Fruit fly (Drosophila melanogaster): ENCODE measurements around the gene MetRS-m.

Gene MetRS-m

DNA sequence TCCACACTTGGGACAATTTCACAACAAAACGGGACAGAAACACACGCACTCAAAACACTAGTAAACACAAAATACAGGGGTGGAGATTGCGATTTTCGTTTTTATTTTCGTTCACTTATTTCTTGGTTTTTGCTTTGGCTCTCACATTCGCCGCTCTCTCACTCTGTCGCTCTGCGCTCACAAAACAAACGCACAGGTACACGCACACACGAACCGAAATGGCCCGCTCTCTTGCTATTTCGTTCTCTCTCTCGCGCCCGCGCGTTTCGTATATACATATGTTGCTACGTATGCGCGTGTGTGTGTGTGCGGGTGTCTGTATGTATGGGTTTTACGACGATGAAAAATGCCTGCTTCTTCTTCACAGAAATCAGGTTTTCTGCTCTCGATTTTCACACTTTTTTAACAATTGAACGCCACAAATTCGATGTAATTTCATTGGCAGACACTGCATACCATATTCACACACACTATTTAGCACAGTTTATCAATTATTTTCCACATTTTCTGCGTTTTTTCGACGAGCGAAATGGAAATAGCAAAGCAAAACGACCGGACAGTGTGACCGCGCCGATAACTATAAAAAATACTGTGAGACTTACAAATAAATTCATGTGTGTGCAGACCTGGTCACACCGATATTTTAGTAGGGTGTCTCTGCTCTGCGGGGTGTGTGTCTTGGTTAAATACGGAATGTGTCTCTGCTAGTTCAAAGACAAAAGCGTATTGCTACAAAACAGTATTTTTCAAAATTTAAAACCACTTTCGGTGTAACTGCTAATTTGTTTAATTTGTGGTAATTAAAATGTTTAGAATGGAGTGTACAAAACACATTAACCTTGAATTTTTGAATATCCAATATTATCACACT lies 26.8 kb upstream of the MetRS-m start, which contains the start of gene trx (continued):
- TF ChIP-seq PHDP (tag; optimal IDR thresholded peaks at IDR 0.05) (peak; percentile 7), jumu (GFP tag; optimal IDR thresholded peaks at IDR 0.05) (peak; percentile 29), run (tag; optimal IDR thresholded peaks at IDR 0.05) (peak; percentile 37), CG1603 (tag; optimal IDR thresholded peaks at IDR 0.05) (peak; percentile 84), Trl (optimal IDR thresholded peaks at IDR 0.05) (peak; percentile 99), Trl (GFP tag; optimal IDR thresholded peaks at IDR 0.05) (peak; percentile 67), sna (GFP tag; IDR thresholded peaks at IDR 0.05; ENCODE audit: partially characterized antibody) (no peak), Lhr (GFP tag; optimal IDR thresholded peaks at IDR 0.05) (peak; percentile 96), sqz (GFP tag; optimal IDR thresholded peaks at IDR 0.05) (peak; percentile 51), CG15479 (GFP tag; optimal IDR thresholded peaks at IDR 0.05) (peak; percentile 98), sens-2 (GFP tag; IDR thresholded peaks at IDR 0.05) (no peak), CG15601 (tag; optimal IDR thresholded peaks at IDR 0.05) (peak; percentile 29), NC2β (GFP tag; optimal IDR thresholded peaks at IDR 0.05) (peak; percentile 16), Dp (GFP tag; optimal IDR thresholded peaks at IDR 0.05) (peak; percentile 71), pnt (GFP tag; optimal IDR thresholded peaks at IDR 0.05) (peak; percentile 12), CG6765 (GFP tag; optimal IDR thresholded peaks at IDR 0.05) (no peak), dpn (GFP tag; optimal IDR thresholded peaks at IDR 0.05) (peak in 1 of 2 experiments; percentile 1), BEAF-32 (GFP tag; optimal IDR thresholded peaks at IDR 0.05) (peak; percentile 47), Sox102F (GFP tag; optimal IDR thresholded peaks at IDR 0.05) (no peak), CG17568 (GFP tag; optimal IDR thresholded peaks at IDR 0.05) (peak; percentile 100), CG8478 (optimal IDR thresholded peaks at IDR 0.05) (peak; percentile 90), CG10543 (GFP tag; optimal IDR thresholded peaks at IDR 0.05) (peak; percentile 33), CG34376 (GFP tag; optimal IDR thresholded peaks at IDR 0.05) (peak; percentile 56), p53 (GFP tag; optimal IDR thresholded peaks at IDR 0.05) (peak; percentile 33), Sin3A (optimal IDR thresholded peaks at IDR 0.05) (peak; percentile 80), CG12769 (tag; optimal IDR thresholded peaks at IDR 0.05) (peak; percentile 16), CG1792 (GFP tag; optimal IDR thresholded peaks at IDR 0.05) (no peak), CG14710 (tag; optimal IDR thresholded peaks at IDR 0.05) (peak; percentile 80), Hr51 (GFP tag; optimal IDR thresholded peaks at IDR 0.05) (peak; percentile 8 to 25), exex (tag; optimal IDR thresholded peaks at IDR 0.05) (no peak), CG7928 (GFP tag; optimal IDR thresholded peaks at IDR 0.05) (peak; percentile 9), gro (GFP tag; optimal IDR thresholded peaks at IDR 0.05) (peak; percentile 65), CG12391 (tag; optimal IDR thresholded peaks at IDR 0.05) (peak; percentile 2), D19A (tag; optimal IDR thresholded peaks at IDR 0.05) (no peak), Ssrp (tag; optimal IDR thresholded peaks at IDR 0.05) (no peak), trem (tag; optimal IDR thresholded peaks at IDR 0.05) (peak; percentile 71), zfh2 (GFP tag; optimal IDR thresholded peaks at IDR 0.05) (peak; percentile 4), insv (GFP tag; optimal IDR thresholded peaks at IDR 0.05) (peak in 1 of 2 experiments; percentile 50), Vsx1 (GFP tag; optimal IDR thresholded peaks at IDR 0.05) (peak; percentile 9), Sry-δ (GFP tag; optimal IDR thresholded peaks at IDR 0.05) (peak; percentile 68), CG2202 (tag; optimal IDR thresholded peaks at IDR 0.05) (peak; percentile 23), sd (tag; optimal IDR thresholded peaks at IDR 0.05) (peak; percentile 98), Jarid2 (GFP tag; optimal IDR thresholded peaks at IDR 0.05) (peak; percentile 72), CG1024 (GFP tag; IDR thresholded peaks at IDR 0.05) (no peak), lola (GFP tag; optimal IDR thresholded peaks at IDR 0.05) (peak in 2 of 3 experiments; percentile 6 to 18), CG10209 (GFP tag; optimal IDR thresholded peaks at IDR 0.05) (no peak), da (GFP tag; optimal IDR thresholded peaks at IDR 0.05) (peak; percentile 39), CG12744 (GFP tag; optimal IDR thresholded peaks at IDR 0.05) (peak; percentile 7)

All from whole organism, embryonic.